Worm (Caenorhabditis elegans) whole organism, mixed stage, embryonic: Measurements from ENCODE around the gene Y105C5A.1270.

Source experiments
- M03D4.4 ChIP-seq: sonication (generic microtip); optimal IDR thresholded peaks from 2 replicates; lab custom pipeline; 2017; ENCODE audit warnings: mild to moderate bottlenecking, missing genetic modification characterization, missing compliant biosample characterization
- bed-3 ChIP-seq: fragments of 200-800 bp; sonication (Bioruptor generic); optimal IDR thresholded peaks from 3 replicates; lab custom pipeline; 2018; ENCODE audit warnings: mild to moderate bottlenecking, missing genetic modification characterization, moderate library complexity, missing compliant biosample characterization
- blmp-1 ChIP-seq: fragments of 150-350 bp; optimal IDR thresholded peaks from 2 replicates; lab custom pipeline; 2014; ENCODE audit warnings: missing biosample characterization, missing genetic modification characterization
- ceh-39 ChIP-seq: fragments of 150-350 bp; optimal IDR thresholded peaks from 2 replicates; lab custom pipeline; 2014; ENCODE audit warnings: missing biosample characterization, missing genetic modification characterization
- ceh-43 ChIP-seq: fragments of 200-800 bp; sonication (Bioruptor generic); optimal IDR thresholded peaks from 2 replicates; lab custom pipeline; 2018; ENCODE audit warnings: mild to moderate bottlenecking, missing genetic modification characterization, moderate library complexity, missing compliant biosample characterization
- ceh-83 ChIP-seq: fragments of 200-800 bp; sonication (Bioruptor generic); optimal IDR thresholded peaks from 2 replicates; lab custom pipeline; 2018; ENCODE audit warnings: mild to moderate bottlenecking, missing genetic modification characterization, missing compliant biosample characterization
- ces-1 ChIP-seq: fragments of 150-350 bp; optimal IDR thresholded peaks from 2 replicates; lab custom pipeline; 2014; ENCODE audit warnings: missing biosample characterization, missing genetic modification reagents, missing genetic modification characterization
- cnd-1 ChIP-seq: fragments of 200-800 bp; sonication (Bioruptor generic); optimal IDR thresholded peaks from 2 replicates; lab custom pipeline; 2018; ENCODE audit warnings: mild to moderate bottlenecking, missing genetic modification characterization, missing compliant biosample characterization
- elt-1 ChIP-seq: sonication (generic microtip); optimal IDR thresholded peaks from 2 replicates; lab custom pipeline; 2017; ENCODE audit warnings: missing genetic modification characterization, mild to moderate bottlenecking, missing compliant biosample characterization, antibody characterized with exemption, moderate library complexity, borderline replicate concordance; ENCODE audit not compliant: insufficient read depth
- elt-3 ChIP-seq: fragments of 150-350 bp; optimal IDR thresholded peaks from 2 replicates; lab custom pipeline; 2014; ENCODE audit warnings: missing biosample characterization, missing genetic modification characterization
- flh-1 ChIP-seq: fragments of 200-800 bp; sonication (Bioruptor generic); optimal IDR thresholded peaks from 2 replicates; lab custom pipeline; 2018; ENCODE audit warnings: mild to moderate bottlenecking, missing genetic modification characterization, moderate library complexity, missing compliant biosample characterization
- lin-13 ChIP-seq: fragments of 150-350 bp; optimal IDR thresholded peaks from 2 replicates; lab custom pipeline; 2014; ENCODE audit warnings: missing biosample characterization, missing genetic modification characterization
- lin-32 ChIP-seq: fragments of 200-800 bp; sonication (Bioruptor generic); optimal IDR thresholded peaks from 2 replicates; lab custom pipeline; 2018; ENCODE audit warnings: mild to moderate bottlenecking, missing genetic modification characterization, missing compliant biosample characterization
- lsy-2 ChIP-seq: fragments of 150-350 bp; optimal IDR thresholded peaks from 2 replicates; lab custom pipeline; 2014; ENCODE audit warnings: missing biosample characterization, missing genetic modification characterization
- mep-1 ChIP-seq: fragments of 150-350 bp; optimal IDR thresholded peaks from 2 replicates; lab custom pipeline; 2017; ENCODE audit warnings: missing biosample characterization, missing genetic modification reagents, missing genetic modification characterization, inconsistent platforms
- mls-2 ChIP-seq: sonication (generic microtip); optimal IDR thresholded peaks from 2 replicates; lab custom pipeline; 2016; ENCODE audit warnings: mild to moderate bottlenecking, missing genetic modification characterization, moderate library complexity, missing compliant biosample characterization
- nhr-12 ChIP-seq: fragments of 150-350 bp; optimal IDR thresholded peaks from 2 replicates; lab custom pipeline; 2014; ENCODE audit warnings: missing biosample characterization, missing genetic modification characterization
- nhr-2 ChIP-seq: fragments of 150-350 bp; optimal IDR thresholded peaks from 2 replicates; lab custom pipeline; 2014; ENCODE audit warnings: missing biosample characterization, missing genetic modification characterization
- nhr-237 ChIP-seq: fragments of 150-350 bp; optimal IDR thresholded peaks from 2 replicates; lab custom pipeline; 2014; ENCODE audit warnings: missing biosample characterization, missing genetic modification characterization
- nhr-28 ChIP-seq: fragments of 150-350 bp; optimal IDR thresholded peaks from 2 replicates; lab custom pipeline; 2014; ENCODE audit warnings: missing biosample characterization, missing genetic modification characterization
- nhr-76 ChIP-seq: sonication (generic microtip); optimal IDR thresholded peaks from 2 replicates; lab custom pipeline; 2017; ENCODE audit warnings: missing biosample characterization, missing genetic modification characterization
- pha-4 ChIP-seq: fragments of 150-350 bp; optimal IDR thresholded peaks from 2 replicates; lab custom pipeline; 2018; ENCODE audit warnings: missing biosample characterization, missing genetic modification reagents, missing genetic modification characterization
- snpc-4 ChIP-seq: fragments of 150-350 bp; optimal IDR thresholded peaks from 2 replicates; lab custom pipeline; 2014; ENCODE audit warnings: missing biosample characterization, missing genetic modification characterization
- sptf-1 ChIP-seq: sonication (generic microtip); optimal IDR thresholded peaks from 2 replicates; lab custom pipeline; 2017; ENCODE audit warnings: mild to moderate bottlenecking, missing genetic modification characterization, moderate library complexity, missing compliant biosample characterization
- tbx-8 ChIP-seq: fragments of 200-800 bp; sonication (Bioruptor generic); optimal IDR thresholded peaks from 2 replicates; lab custom pipeline; 2018; ENCODE audit warnings: mild to moderate bottlenecking, missing genetic modification characterization, moderate library complexity, missing compliant biosample characterization
- unc-120 ChIP-seq: sonication (generic microtip); optimal IDR thresholded peaks from 2 replicates; lab custom pipeline; 2017; ENCODE audit warnings: missing genetic modification characterization, missing compliant biosample characterization; ENCODE audit not compliant: poor library complexity, severe bottlenecking
- unc-39 ChIP-seq: fragments of 150-350 bp; optimal IDR thresholded peaks from 2 replicates; lab custom pipeline; 2014; ENCODE audit warnings: missing biosample characterization, missing genetic modification characterization
- unc-62 ChIP-seq: fragments of 150-350 bp; optimal IDR thresholded peaks from 2 replicates; lab custom pipeline; 2014; ENCODE audit warnings: missing biosample characterization, missing genetic modification reagents, missing genetic modification characterization
- zip-8 ChIP-seq: fragments of 150-350 bp; optimal IDR thresholded peaks from 2 replicates; lab custom pipeline; 2014; ENCODE audit warnings: missing biosample characterization, missing genetic modification characterization
- ztf-11 ChIP-seq: fragments of 150-350 bp; optimal IDR thresholded peaks from 2 replicates; lab custom pipeline; 2014; ENCODE audit warnings: missing biosample characterization, missing genetic modification characterization

Y105C5A.1270 gene

DNA sequence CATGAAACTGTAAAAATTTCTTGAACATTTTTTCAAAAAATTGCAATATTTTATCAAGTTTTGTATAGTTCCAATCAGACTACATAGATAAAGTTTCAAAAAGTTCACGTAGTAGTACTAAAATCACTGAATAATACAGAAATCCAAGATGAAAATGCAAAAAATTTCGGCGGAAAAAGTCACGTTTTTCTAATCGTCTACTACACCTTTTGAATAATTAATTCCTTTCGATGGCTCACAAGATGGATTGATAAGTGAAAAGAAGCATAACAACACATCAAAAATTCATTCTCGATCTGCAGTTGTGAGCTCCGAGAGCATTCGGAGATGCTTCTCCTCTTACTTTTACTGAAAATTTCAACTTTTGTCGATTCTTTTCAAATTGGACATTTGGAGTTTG, 26.2 kb upstream of the Y105C5A.1270 start, which contains the start of gene gcy-25:
TSS of gene gcy-25 (plus strand) at position 301 of the 400 bp plus-strand sequence.
- TF ChIP-seq mep-1 (tag; lab: Kevin White, UChicago), result no peak
- no peak for TF ChIP-seq unc-62 (GFP tag; lab: Kevin White, UChicago)
- no peak for TF ChIP-seq nhr-28 (tag; lab: Kevin White, UChicago)
- TF ChIP-seq unc-120 (tag; lab: Kevin White, UChicago), result no peak
- TF ChIP-seq flh-1 (GFP tag; lab: Kevin White, UChicago), result no peak
- TF ChIP-seq cnd-1 (tag; lab: Kevin White, UChicago), result no peak
- no peak for TF ChIP-seq ceh-83
- no peak for TF ChIP-seq tbx-8 (GFP tag; lab: Kevin White, UChicago)
- no peak for TF ChIP-seq ces-1 (GFP tag; lab: Kevin White, UChicago)
- TF ChIP-seq unc-39 (tag; lab: Kevin White, UChicago), result no peak

DNA sequence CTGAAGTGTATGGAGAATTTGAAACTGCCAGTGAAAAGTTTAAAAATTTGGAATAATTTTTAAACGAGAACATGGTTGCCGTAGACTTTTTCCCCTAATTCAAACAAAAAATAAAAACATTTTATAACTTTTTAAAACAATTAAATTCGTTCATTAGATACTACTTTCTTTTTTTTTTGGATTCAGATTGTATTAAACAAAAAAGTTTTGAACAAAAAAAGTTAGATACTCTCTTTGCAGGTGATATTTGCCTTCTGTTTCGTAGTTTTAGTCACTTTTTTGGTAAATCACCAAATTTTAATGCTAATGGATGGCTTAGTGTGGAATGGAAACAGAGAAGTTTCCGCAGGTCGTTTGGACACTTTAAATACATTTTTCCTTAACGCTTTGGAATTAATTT, 23.9 kb upstream of the Y105C5A.1270 start, which contains the start of gene Y105C5B.1:
TSS of gene Y105C5B.1 (plus strand) at position 301 of the 400 bp plus-strand sequence.
- TF ChIP-seq ces-1 (GFP tag; lab: Kevin White, UChicago) (no peak), ztf-11 (tag; lab: Kevin White, UChicago) (no peak), sptf-1 (tag; lab: Kevin White, UChicago) (no peak), mep-1 (tag; lab: Kevin White, UChicago) (no peak), flh-1 (GFP tag; lab: Kevin White, UChicago) (no peak), snpc-4 (tag; lab: Kevin White, UChicago) (no peak), unc-39 (tag; lab: Kevin White, UChicago) (no peak), mls-2 (tag; lab: Kevin White, UChicago) (no peak), elt-3 (no peak), zip-8 (tag; lab: Kevin White, UChicago) (no peak), nhr-76 (tag; lab: Kevin White, UChicago) (no peak), M03D4.4 (tag; lab: Kevin White, UChicago) (no peak), nhr-2 (tag; lab: Kevin White, UChicago) (no peak), nhr-237 (tag; lab: Kevin White, UChicago) (no peak)

DNA sequence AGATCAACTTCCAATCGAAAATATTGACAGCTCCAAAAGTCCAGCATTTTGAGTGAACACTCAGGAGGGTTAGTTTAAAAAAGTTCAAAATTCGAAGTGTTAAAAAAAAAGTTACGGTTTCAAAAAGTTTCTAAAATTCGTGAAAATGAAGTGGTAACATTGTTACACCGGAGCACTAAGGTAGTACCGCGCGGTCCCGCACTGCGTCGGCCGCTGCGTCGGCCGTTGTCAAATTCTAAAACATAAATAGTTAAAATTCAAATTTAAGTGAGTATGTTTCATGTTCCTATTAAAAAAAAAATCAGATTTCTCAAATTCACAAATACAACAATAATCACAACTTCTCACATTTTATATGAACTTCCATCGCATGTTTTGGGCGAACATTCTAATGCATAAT, 21.8 kb upstream of the Y105C5A.1270 start:
- no peak for TF ChIP-seq lin-32 (GFP tag; lab: Kevin White, UChicago)

DNA sequence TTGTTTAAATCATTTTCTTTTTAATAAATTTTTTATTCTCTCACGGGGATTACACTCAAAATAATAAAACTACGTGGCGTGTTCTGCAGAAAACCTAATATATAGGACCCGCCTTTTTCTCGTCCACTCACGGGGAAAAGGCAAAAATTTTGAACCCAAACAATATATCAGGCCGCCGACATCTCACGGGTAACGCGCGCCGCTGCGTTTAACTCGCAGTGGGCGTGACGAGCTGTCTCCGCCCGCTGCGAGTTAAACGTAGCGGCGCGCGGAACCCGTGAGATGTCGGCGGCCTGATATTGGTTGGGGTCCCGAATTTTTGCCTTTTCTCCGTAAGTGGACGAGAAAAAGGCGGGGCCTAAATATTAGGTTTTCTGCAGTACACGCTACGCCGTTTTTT, 15.0 kb upstream of the Y105C5A.1270 start:
- TF ChIP-seq ceh-43 (GFP tag; lab: Kevin White, UChicago), result no peak
- TF ChIP-seq ceh-83, result no peak
- no peak for TF ChIP-seq blmp-1 (tag; lab: Kevin White, UChicago)
- TF ChIP-seq unc-120 (tag; lab: Kevin White, UChicago), result no peak
- no peak for TF ChIP-seq nhr-12
- no peak for TF ChIP-seq pha-4 (tag; lab: Kevin White, UChicago)
- no peak for TF ChIP-seq lin-32 (GFP tag; lab: Kevin White, UChicago)
- no peak for TF ChIP-seq lin-13 (tag; lab: Kevin White, UChicago)
- TF ChIP-seq bed-3 (GFP tag; lab: Kevin White, UChicago), result no peak
- no peak for TF ChIP-seq ces-1 (GFP tag; lab: Kevin White, UChicago)
- no peak for TF ChIP-seq sptf-1 (tag; lab: Kevin White, UChicago)

DNA sequence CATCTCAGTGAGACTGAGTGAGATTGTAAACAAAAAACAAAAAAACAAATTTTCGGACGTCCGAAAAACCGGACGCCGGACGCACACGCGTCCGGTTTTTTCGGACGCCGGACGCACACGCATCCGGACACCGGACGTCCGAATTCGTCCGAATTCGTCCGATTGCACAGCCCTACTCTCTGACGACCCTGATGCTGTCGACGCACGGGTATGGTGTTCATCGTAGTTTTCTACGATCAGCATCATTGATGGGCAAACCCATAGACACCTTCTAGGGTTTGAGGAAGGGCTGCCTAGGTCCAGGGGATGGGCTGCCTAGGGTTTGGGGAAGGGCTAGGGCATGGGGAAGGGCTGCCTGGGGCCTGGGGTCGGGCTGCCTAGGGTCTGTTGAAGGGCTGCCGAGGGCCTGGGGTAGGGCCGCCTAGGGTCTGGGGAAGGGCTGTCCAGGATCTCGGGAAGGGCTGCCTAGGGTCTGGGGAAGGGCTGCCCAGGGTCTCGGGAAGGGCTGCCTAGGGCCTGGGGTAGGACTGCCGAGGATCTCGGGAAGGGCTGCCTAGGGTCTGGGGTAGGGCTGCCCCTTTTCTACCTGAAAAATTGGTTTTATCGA, 7.5 kb upstream of the Y105C5A.1270 start:
- TF ChIP-seq pha-4 (tag; lab: Kevin White, UChicago), result no peak

DNA sequence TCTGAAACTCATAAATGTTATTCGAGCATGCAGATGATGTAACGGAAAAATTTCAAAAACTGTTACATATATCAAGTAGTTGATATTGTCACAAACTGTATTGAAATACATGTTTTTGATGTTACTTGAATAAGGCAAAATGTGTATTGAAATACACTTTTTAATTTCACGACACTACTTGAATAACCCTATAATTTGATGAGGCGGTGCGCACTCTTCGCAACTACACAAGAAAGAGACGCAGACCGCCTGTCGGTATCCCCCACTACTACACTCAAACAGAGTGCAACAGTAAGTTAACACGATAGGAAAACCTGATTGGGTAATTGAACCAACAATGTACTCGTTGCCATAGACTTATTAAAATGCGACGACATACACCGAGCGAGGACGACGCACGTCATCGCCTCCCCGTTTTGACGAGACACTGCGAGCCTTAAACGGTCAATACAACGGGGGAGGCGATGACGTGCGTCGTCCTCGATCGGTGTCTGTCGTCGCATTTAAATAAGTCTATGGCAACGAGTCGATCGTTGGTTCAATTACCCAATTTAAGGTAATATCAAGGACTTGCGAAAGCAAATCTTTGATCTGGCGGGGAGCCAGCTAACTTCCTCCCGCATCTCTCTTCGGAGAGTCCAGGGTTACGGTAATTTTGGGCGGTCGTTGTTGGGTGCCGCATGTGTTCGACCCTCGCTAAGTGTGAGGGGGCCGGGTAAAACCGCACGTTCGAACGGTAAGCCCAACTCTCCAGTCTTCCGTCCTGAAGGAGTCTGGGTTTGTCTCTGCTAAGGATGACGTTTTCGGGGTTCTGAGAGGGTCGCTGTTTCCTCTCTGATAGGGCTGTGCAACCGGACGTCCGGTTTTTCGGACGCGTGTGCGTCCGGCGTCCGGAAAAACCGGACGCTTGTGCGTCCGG, 6.7 kb upstream of the Y105C5A.1270 start:
- no peak for TF ChIP-seq elt-1 (tag; lab: Kevin White, UChicago)
- TF ChIP-seq blmp-1 (tag; lab: Kevin White, UChicago), result no peak
- TF ChIP-seq mls-2 (tag; lab: Kevin White, UChicago), result no peak
- no peak for TF ChIP-seq mep-1 (tag; lab: Kevin White, UChicago)
- no peak for TF ChIP-seq ceh-39 (tag; lab: Kevin White, UChicago)
- no peak for TF ChIP-seq ceh-83
- no peak for TF ChIP-seq ztf-11 (tag; lab: Kevin White, UChicago)
- no peak for TF ChIP-seq ceh-43 (GFP tag; lab: Kevin White, UChicago)
- TF ChIP-seq lsy-2 (tag; lab: Kevin White, UChicago), result no peak
- no peak for TF ChIP-seq unc-120 (tag; lab: Kevin White, UChicago)
